Worm (Caenorhabditis elegans) whole organism, late embryonic: Measurements from ENCODE around the gene mdt-30.

ENCODE experiments used
- ceh-9 ChIP-seq: sonication (generic microtip); optimal IDR thresholded peaks from 2 replicates; lab custom pipeline; 2016; ENCODE audit warnings: mild to moderate bottlenecking, missing genetic modification characterization, inconsistent platforms, missing compliant biosample characterization
- dve-1 ChIP-seq: sonication (generic microtip); optimal IDR thresholded peaks from 2 replicates; lab custom pipeline; 2017; ENCODE audit warnings: antibody characterized with exemption, mild to moderate bottlenecking, missing genetic modification characterization, missing compliant biosample characterization
- pros-1 ChIP-seq: fragments of 150-350 bp; optimal IDR thresholded peaks from 2 replicates; lab custom pipeline; 2014; ENCODE audit warnings: missing biosample characterization, missing genetic modification reagents, missing genetic modification characterization
- sox-2 ChIP-seq: fragments of 200-800 bp; sonication (Bioruptor generic); IDR thresholded peaks from 2 replicates; pipeline ENCODE4 v1.3.6; 2022; ENCODE audit warnings: missing genetic modification reagents, missing genetic modification characterization, missing compliant biosample characterization

ce11 chrIII:7997447-7998046 is 30.3 kb downstream of the mdt-30 start:
- TF ChIP-seq sox-2 (GFP tag; lab: Robert Waterston, UW) = no peak
- no peak for TF ChIP-seq pros-1 (tag; lab: Kevin White, UChicago)
- no peak for TF ChIP-seq ceh-9 (tag; lab: Kevin White, UChicago)
- TF ChIP-seq dve-1 (tag; lab: Kevin White, UChicago) = no peak
